Fruit fly (Drosophila melanogaster): ENCODE results near the gene spz3.

Gene spz3

DNA sequence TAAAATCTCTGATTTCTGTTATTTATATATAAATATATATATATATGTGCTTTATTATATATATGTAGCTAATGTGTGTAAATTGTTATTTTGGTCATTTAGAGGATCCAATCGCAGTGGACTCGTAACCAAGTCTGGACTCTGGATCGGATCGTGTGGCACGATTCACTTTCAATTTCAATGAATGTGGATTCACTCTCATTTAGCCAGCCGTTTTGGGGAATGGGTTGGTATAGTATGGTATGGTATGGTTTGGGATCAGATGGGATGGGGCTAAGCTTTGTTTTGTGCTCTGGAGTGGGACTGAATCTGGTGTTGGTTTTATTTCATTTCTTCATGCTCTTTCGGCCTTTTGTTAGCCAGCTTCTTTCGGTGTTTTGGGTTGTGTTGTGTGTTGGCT, 17.6 kb downstream of the spz3 start:
- TF ChIP-seq CG12605 (GFP tag; IDR thresholded peaks at IDR 0.05) (no peak), CG9948 (tag; optimal IDR thresholded peaks at IDR 0.05) (no peak), EcR (GFP tag; optimal IDR thresholded peaks at IDR 0.05) (no peak), Pif1B (GFP tag; optimal IDR thresholded peaks at IDR 0.05) (no peak), CG17806 (tag; optimal IDR thresholded peaks at IDR 0.05) (no peak), CG15710 (tag; optimal IDR thresholded peaks at IDR 0.05) (no peak), gl (tag; optimal IDR thresholded peaks at IDR 0.05) (no peak), CG32121 (GFP tag; IDR thresholded peaks at IDR 0.05) (no peak), CG13204 (GFP tag; optimal IDR thresholded peaks at IDR 0.05) (no peak), Snoo (tag; optimal IDR thresholded peaks at IDR 0.05) (no peak), CG10348 (GFP tag; IDR thresholded peaks at IDR 0.05) (no peak), CG8159 (tag; optimal IDR thresholded peaks at IDR 0.05) (no peak), CG4496 (GFP tag; IDR thresholded peaks at IDR 0.05) (no peak), rn (GFP tag; IDR thresholded peaks at IDR 0.05) (no peak), Ets98B (GFP tag; IDR thresholded peaks at IDR 0.05) (no peak), fd96Ca (GFP tag; IDR thresholded peaks at IDR 0.05) (no peak), CG14655 (GFP tag; optimal IDR thresholded peaks at IDR 0.05) (no peak), CG8301 (tag; optimal IDR thresholded peaks at IDR 0.05) (no peak), CG34367 (tag; optimal IDR thresholded peaks at IDR 0.05) (no peak), D1 (tag; optimal IDR thresholded peaks at IDR 0.05) (no peak)

DNA sequence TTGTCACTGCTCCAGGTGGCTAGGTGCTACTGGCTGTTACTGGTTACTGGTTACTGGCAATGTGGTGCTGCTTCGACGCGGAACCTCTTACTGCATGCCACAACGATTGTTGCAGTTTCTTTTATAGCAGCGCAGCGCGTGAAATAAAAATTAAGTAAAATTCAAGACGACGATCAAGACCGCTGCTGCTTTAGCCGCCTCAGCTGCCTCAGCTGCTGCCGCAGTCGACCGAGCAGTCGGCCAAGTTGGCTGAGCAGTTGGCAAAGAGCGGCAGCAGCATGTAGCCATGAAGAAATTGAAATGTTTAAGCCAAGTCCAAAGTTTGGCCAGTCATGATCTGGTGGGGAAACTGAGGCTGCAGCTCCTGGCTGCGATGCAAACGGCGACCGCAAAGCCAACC, 18.6 kb downstream of the spz3 start, which contains the start of gene TwdlE:
TwdlE (minus strand) TSS at position 101 of the 400 bp plus-strand sequence.
- TF ChIP-seq CG10348 (GFP tag; IDR thresholded peaks at IDR 0.05) = no peak
- no peak for TF ChIP-seq CG4496 (GFP tag; IDR thresholded peaks at IDR 0.05)
- no peak for TF ChIP-seq CG12605 (GFP tag; IDR thresholded peaks at IDR 0.05)
- TF ChIP-seq CG9948 (tag; optimal IDR thresholded peaks at IDR 0.05) = no peak
- no peak for TF ChIP-seq CG32121 (GFP tag; IDR thresholded peaks at IDR 0.05)
- no peak for TF ChIP-seq Pif1B (GFP tag; optimal IDR thresholded peaks at IDR 0.05)
- TF ChIP-seq D1 (tag; optimal IDR thresholded peaks at IDR 0.05) = no peak
- TF ChIP-seq Snoo (tag; optimal IDR thresholded peaks at IDR 0.05) = no peak
- no peak for TF ChIP-seq CG34367 (tag; optimal IDR thresholded peaks at IDR 0.05)
- TF ChIP-seq CG14655 (GFP tag; optimal IDR thresholded peaks at IDR 0.05) = no peak
- TF ChIP-seq CG13204 (GFP tag; optimal IDR thresholded peaks at IDR 0.05) = no peak
- TF ChIP-seq EcR (GFP tag; optimal IDR thresholded peaks at IDR 0.05) = no peak
- TF ChIP-seq CG17806 (tag; optimal IDR thresholded peaks at IDR 0.05) = no peak
- no peak for TF ChIP-seq rn (GFP tag; IDR thresholded peaks at IDR 0.05)
- TF ChIP-seq CG8301 (tag; optimal IDR thresholded peaks at IDR 0.05) = no peak
- no peak for TF ChIP-seq CG15710 (tag; optimal IDR thresholded peaks at IDR 0.05)
- no peak for TF ChIP-seq Pif1A (GFP tag; optimal IDR thresholded peaks at IDR 0.05)

DNA sequence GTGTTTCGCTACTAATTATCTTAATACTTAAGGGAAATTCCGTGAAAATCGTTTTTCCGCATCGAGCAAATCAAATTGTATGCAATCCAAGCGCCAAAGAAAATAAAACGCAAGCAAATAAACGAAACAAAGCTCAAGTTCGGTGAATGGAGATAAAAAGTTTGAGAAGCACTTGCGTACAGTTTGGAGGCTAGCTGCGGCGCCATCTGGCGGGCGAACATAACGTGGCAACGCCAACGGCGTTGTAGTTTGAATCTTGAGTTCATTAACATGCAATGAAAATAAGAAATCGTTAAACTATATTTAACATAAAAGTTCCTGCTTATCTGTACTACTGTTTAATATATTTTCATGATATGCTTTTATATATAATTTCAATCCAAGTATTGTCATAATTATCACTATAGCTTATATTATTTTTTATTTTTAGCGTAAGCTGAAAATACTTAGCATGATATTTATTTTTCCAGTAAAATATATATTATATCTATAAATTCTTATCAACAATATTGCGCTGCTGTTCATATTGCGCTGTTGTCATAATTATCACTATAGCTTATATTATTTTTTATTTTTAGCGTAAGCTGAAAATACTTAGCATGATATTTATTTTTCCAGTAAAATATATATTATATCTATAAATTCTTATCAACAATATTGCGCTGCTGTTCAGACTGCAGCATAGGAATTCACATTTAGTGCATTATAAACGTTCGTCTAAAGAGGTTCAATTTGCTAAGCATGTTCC, 22.8 kb downstream of the spz3 start, which contains the start of gene lectin-28C:
lectin-28C (plus strand) TSS at position 698 of the 748 bp plus-strand sequence.
- TF ChIP-seq EcR (GFP tag; optimal IDR thresholded peaks at IDR 0.05) = peak; percentile 92
- peak; percentile 65 for TF ChIP-seq CG4496 (GFP tag; IDR thresholded peaks at IDR 0.05)
- TF ChIP-seq CG8159 (tag; optimal IDR thresholded peaks at IDR 0.05) = peak; percentile 20

DNA sequence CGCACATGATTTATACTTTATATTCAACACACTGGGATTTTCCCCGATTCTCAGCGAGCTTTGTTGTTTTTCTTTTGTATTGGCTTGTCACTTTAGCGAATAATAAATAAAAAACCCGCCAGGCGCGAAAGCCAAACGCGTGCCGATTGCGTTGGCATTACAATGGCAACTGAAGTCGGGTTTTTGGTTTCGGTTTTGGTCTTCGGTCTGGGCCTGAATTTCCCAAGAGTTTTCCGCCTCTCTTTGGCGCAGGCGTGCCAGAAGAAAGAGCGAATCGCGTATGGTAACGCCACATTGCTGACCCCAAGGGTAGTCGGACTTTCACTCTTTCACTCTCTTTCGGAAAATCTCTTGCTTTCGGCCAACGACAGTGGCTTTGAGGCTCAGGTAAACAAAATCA, 24.2 kb downstream of the spz3 start, which contains the start of gene CG14535:
CG14535 (minus strand) TSS at position 368 of the 400 bp plus-strand sequence.
- no peak for TF ChIP-seq CG34367 (tag; optimal IDR thresholded peaks at IDR 0.05)
- TF ChIP-seq gl (tag; optimal IDR thresholded peaks at IDR 0.05) = no peak
- TF ChIP-seq Ets98B (GFP tag; IDR thresholded peaks at IDR 0.05) = peak; percentile 68
- TF ChIP-seq CG13204 (GFP tag; optimal IDR thresholded peaks at IDR 0.05) = no peak
- 0 out of 2 replicates have a peak, but pooled peaks have one; percentile 12 for TF ChIP-seq CG12605 (GFP tag; IDR thresholded peaks at IDR 0.05)
- TF ChIP-seq D1 (tag; optimal IDR thresholded peaks at IDR 0.05) = no peak
- TF ChIP-seq rn (GFP tag; IDR thresholded peaks at IDR 0.05) = no peak
- TF ChIP-seq EcR (GFP tag; optimal IDR thresholded peaks at IDR 0.05) = no peak
- TF ChIP-seq CG15710 (tag; optimal IDR thresholded peaks at IDR 0.05) = no peak
- 0 out of 3 replicates have a peak, but pooled peaks have one; percentile 19 for TF ChIP-seq CG4496 (GFP tag; IDR thresholded peaks at IDR 0.05)
- TF ChIP-seq CG32121 (GFP tag; IDR thresholded peaks at IDR 0.05) = no peak
- TF ChIP-seq CG10348 (GFP tag; IDR thresholded peaks at IDR 0.05) = no peak
- TF ChIP-seq CG17806 (tag; optimal IDR thresholded peaks at IDR 0.05) = no peak
- no peak for TF ChIP-seq CG8301 (tag; optimal IDR thresholded peaks at IDR 0.05)
- no peak for TF ChIP-seq Pif1A (GFP tag; optimal IDR thresholded peaks at IDR 0.05)
- no peak for TF ChIP-seq Pif1B (GFP tag; optimal IDR thresholded peaks at IDR 0.05)
- no peak for TF ChIP-seq fd96Ca (GFP tag; IDR thresholded peaks at IDR 0.05)
- TF ChIP-seq CG14655 (GFP tag; optimal IDR thresholded peaks at IDR 0.05) = no peak
- no peak for TF ChIP-seq CG8159 (tag; optimal IDR thresholded peaks at IDR 0.05)
- TF ChIP-seq CG9948 (tag; optimal IDR thresholded peaks at IDR 0.05) = no peak
- TF ChIP-seq Snoo (tag; optimal IDR thresholded peaks at IDR 0.05) = no peak

DNA sequence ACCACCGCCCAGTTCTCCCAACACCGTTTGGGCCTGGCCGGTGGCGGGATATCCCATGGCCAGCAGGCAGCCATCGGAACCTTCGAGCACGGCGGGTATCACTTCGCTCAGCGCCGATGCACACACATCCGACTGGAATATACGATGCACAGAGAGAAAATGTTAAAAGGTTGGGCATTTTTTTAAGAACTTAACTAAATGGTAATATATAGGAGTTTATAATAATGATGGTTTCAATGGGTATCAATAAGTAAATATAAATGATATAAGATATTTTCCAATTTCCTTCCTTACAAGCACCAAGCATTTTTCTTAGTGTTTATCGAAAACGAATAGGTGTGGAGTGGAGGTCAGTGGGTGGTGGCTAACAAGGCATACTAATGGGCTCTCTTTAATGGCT, 27.7 kb downstream of the spz3 start:
- TF ChIP-seq CG34367 (tag; optimal IDR thresholded peaks at IDR 0.05) (no peak), CG8301 (tag; optimal IDR thresholded peaks at IDR 0.05) (no peak), Snoo (tag; optimal IDR thresholded peaks at IDR 0.05) (no peak), CG8159 (tag; optimal IDR thresholded peaks at IDR 0.05) (peak; percentile 0), CG4496 (GFP tag; IDR thresholded peaks at IDR 0.05) (no peak), CG17806 (tag; optimal IDR thresholded peaks at IDR 0.05) (peak; percentile 2), gl (tag; optimal IDR thresholded peaks at IDR 0.05) (no peak), CG15710 (tag; optimal IDR thresholded peaks at IDR 0.05) (no peak), CG32121 (GFP tag; IDR thresholded peaks at IDR 0.05) (no peak), CG14655 (GFP tag; optimal IDR thresholded peaks at IDR 0.05) (peak; percentile 9), rn (GFP tag; IDR thresholded peaks at IDR 0.05) (no peak), D1 (tag; optimal IDR thresholded peaks at IDR 0.05) (no peak)

Measured in whole organism, pupa.